Fruit fly (Drosophila melanogaster): ENCODE data around the gene CG14218.

Gene CG14218

DNA sequence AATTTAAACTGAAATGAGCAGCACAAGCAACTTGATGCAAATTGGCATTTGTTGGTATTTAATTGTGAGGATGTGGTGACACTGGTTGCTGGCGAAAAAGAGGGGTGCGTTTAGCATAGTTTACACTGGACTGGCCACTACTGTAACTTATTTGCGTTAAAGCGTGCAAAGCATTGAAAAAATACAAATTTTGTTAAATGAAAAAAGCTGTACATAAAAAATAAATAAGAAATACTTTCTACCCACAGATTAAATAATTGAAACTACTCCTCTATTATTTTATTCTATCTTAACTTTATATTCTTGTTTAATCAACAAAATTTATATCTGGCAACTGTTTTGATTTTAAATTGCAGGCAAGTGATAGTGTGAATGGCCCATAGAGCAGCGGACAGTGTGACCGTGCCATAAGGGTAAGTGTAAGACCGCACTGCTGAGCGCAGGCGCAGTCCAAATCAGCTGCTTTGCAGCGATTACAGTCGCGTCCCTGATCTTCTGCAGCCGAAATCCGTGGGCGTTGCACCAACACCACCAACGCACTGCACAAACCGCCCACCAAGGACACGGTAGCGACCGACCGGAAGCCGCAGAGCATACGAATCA is 16.0 kb downstream of the CG14218 start, which contains the start of the genes Grip84 and car (continued):
- TF ChIP-seq CG11294 (GFP tag; IDR thresholded peaks at IDR 0.05) (peak; percentile 56; the same call in 1 of the 2 replicates), Smox (GFP tag; optimal IDR thresholded peaks at IDR 0.05) (no peak), Eip93F (GFP tag; optimal IDR thresholded peaks at IDR 0.05) (no peak), Gug (GFP tag; IDR thresholded peaks at IDR 0.05) (peak; percentile 63), CG16779 (tag; optimal IDR thresholded peaks at IDR 0.05) (no peak), CG9139 (GFP tag; optimal IDR thresholded peaks at IDR 0.05) (no peak), vri (GFP tag; optimal IDR thresholded peaks at IDR 0.05) (no peak), CG31627 (GFP tag; optimal IDR thresholded peaks at IDR 0.05) (peak; percentile 54), svp (GFP tag) (no peak), CG11902 (GFP tag; optimal IDR thresholded peaks at IDR 0.05) (peak; percentile 28), CG6163 (GFP tag; IDR thresholded peaks at IDR 0.05) (0 out of 3 replicates have a peak, but pooled peaks have one; percentile 48), Eip75B (GFP tag; optimal IDR thresholded peaks at IDR 0.05) (no peak), Blimp-1 (GFP tag; optimal IDR thresholded peaks at IDR 0.05) (no peak), CG7368 (GFP tag; optimal IDR thresholded peaks at IDR 0.05) (no peak), Hr39 (GFP tag; optimal IDR thresholded peaks at IDR 0.05) (peak; percentile 53), pdm3 (GFP tag; optimal IDR thresholded peaks at IDR 0.05) (no peak), fkh (GFP tag; optimal IDR thresholded peaks at IDR 0.05) (no peak), CG1621 (tag; optimal IDR thresholded peaks at IDR 0.05) (no peak), eg (GFP tag; IDR thresholded peaks at IDR 0.05) (peak; percentile 66), Eip78C (GFP tag) (peak; percentile 90)

DNA sequence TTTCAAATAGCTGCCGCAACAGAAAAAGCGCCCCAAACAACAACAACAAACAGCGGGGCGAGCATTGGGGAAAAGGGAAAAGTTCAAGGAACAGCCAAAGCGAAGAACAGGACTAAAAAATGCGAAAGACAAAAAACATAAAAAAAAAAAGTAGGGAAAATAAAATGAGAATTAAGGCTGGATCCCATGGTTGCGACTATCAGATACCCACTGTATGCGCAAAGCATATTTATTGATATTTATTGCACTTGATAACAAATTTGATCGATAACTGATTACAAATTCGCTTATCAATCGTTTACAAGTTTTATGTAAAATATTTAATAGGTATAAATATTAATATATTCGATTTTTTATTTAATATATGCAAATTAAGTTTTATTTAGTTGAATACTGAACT is 32.2 kb downstream of the CG14218 start:
- TF ChIP-seq CG6854 (GFP tag; optimal IDR thresholded peaks at IDR 0.05) = no peak
- TF ChIP-seq CG6163 (GFP tag; IDR thresholded peaks at IDR 0.05) = no peak
- TF ChIP-seq fkh (GFP tag; optimal IDR thresholded peaks at IDR 0.05) = no peak
- TF ChIP-seq dsx (GFP tag; optimal IDR thresholded peaks at IDR 0.05; ENCODE audit: poor library complexity, severe bottlenecking) = no peak
- no peak for TF ChIP-seq dac (GFP tag; optimal IDR thresholded peaks at IDR 0.05)
- no peak for TF ChIP-seq CG32006 (GFP tag; optimal IDR thresholded peaks at IDR 0.05)
- no peak for TF ChIP-seq CG6808 (GFP tag; optimal IDR thresholded peaks at IDR 0.05)
- TF ChIP-seq CG8319 (GFP tag; optimal IDR thresholded peaks at IDR 0.05) = no peak
- no peak for TF ChIP-seq Ets21C (GFP tag; optimal IDR thresholded peaks at IDR 0.05)
- TF ChIP-seq svp (GFP tag) = no peak

DNA sequence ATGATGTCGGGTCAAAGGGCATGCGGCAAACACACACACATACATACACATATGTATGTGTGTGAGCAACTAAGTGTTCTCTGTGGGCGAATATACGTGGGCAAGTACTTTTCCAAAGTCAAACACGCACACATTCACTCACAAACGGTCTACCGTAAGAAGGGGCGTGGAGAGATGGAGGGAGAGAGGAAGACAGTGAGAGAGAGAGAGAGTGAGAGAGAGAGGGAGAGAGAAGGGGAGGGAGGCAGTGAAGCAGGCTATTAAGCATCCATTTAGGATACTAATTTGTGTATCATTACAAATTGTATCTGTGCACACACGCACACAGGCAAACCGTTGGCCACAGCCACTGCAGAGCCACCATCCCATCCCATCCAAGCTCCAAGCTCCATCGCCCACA is 33.3 kb downstream of the CG14218 start:
- TF ChIP-seq Hr39 (GFP tag; optimal IDR thresholded peaks at IDR 0.05) (no peak), CG8319 (GFP tag; optimal IDR thresholded peaks at IDR 0.05) (no peak), CG8632 (GFP tag; optimal IDR thresholded peaks at IDR 0.05) (no peak), Sox15 (GFP tag; optimal IDR thresholded peaks at IDR 0.05) (no peak), Met (GFP tag; optimal IDR thresholded peaks at IDR 0.05) (no peak), Eip75B (GFP tag; optimal IDR thresholded peaks at IDR 0.05) (no peak), CG8119 (GFP tag; IDR thresholded peaks at IDR 0.05) (no peak), fd85E (GFP tag; optimal IDR thresholded peaks at IDR 0.05) (no peak)

DNA sequence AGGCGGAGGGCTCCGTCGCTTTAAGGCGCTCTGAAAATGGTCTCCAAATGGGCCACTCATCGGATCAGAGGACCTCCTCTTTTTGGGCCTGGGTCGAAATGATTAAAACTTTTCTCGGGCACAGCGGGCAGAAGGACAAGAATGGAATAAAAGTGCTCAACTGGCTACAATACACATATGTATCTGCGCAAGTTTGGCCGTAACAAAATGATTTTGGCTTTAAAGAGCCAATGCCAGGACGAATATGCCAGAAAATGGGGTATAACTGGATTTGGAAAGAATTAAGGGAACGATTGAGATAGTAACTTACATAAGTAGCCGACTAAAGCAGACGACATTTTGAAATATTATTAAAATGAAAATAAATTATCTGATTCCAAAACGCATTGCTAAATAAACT is 34.4 kb downstream of the CG14218 start, which contains the start of gene CG32532:
CG32532 (minus strand) TSS at position 101 of the 400 bp plus-strand sequence.
- TF ChIP-seq Hr39 (GFP tag; optimal IDR thresholded peaks at IDR 0.05) = no peak
- no peak for TF ChIP-seq Blimp-1 (GFP tag; optimal IDR thresholded peaks at IDR 0.05)
- TF ChIP-seq CG10631 (GFP tag; optimal IDR thresholded peaks at IDR 0.05) = no peak
- TF ChIP-seq CG11762 (GFP tag; optimal IDR thresholded peaks at IDR 0.05; ENCODE audit: insufficient read depth) = no peak
- no peak for TF ChIP-seq esn (GFP tag; optimal IDR thresholded peaks at IDR 0.05)
- no peak for TF ChIP-seq Eip93F (GFP tag; optimal IDR thresholded peaks at IDR 0.05)
- TF ChIP-seq CG3919 (GFP tag; optimal IDR thresholded peaks at IDR 0.05) = no peak
- TF ChIP-seq salr (GFP tag; optimal IDR thresholded peaks at IDR 0.05) = no peak
- no peak for TF ChIP-seq CG3032 (tag; optimal IDR thresholded peaks at IDR 0.05)
- no peak for TF ChIP-seq Smox (GFP tag; optimal IDR thresholded peaks at IDR 0.05)
- no peak for TF ChIP-seq CG11902 (GFP tag; optimal IDR thresholded peaks at IDR 0.05)
- no peak for TF ChIP-seq CG34406 (GFP tag; optimal IDR thresholded peaks at IDR 0.05)
- no peak for TF ChIP-seq spab (GFP tag; optimal IDR thresholded peaks at IDR 0.05)
- TF ChIP-seq vri (GFP tag; optimal IDR thresholded peaks at IDR 0.05) = no peak
